Comparison of ENCODE assay signal across 1 fruit fly cellular context in the genomic region with DNA sequence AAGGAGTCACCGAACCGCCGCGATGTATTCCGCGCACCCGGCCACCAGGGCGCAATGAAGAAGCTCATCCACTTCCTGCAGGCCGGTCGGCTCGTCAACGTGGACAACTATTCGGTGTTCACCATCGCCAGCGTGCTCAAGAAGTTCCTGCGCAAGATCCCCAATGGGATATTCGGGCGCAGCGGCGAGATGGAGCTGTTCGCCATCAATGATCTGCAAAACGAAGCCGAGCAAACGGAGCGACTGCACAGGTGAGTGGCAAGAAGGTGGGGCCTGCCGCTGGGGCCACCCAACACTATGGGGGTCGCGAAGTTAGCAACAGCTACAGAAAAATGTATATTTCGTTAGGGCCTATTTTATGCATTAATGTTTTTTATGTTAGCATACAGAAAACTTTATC.
TF ChIP-seq lines count a peak whose summit lies in the region.

No protein-coding gene starts in this region.

TF ChIP-seq in whole organism, embryonic, 481 proteins besides CTCF, POLR2A, EP300 and RAD21 (continued from another document):
- TF ChIP-seq Jarid2 (GFP tag; optimal IDR thresholded peaks at IDR 0.05; lab: Kevin White, UChicago) = no peak
- no peak for TF ChIP-seq odd (GFP tag; optimal IDR thresholded peaks at IDR 0.05; lab: Kevin White, UChicago)
- no peak for TF ChIP-seq CG6813 (GFP tag; optimal IDR thresholded peaks at IDR 0.05; lab: Kevin White, UChicago)
- TF ChIP-seq jumu (GFP tag; optimal IDR thresholded peaks at IDR 0.05; lab: Kevin White, UChicago) = peak; percentile 5
- no peak for TF ChIP-seq crc (GFP tag; optimal IDR thresholded peaks at IDR 0.05; lab: Kevin White, UChicago)
- no peak for TF ChIP-seq Neu2 (GFP tag; optimal IDR thresholded peaks at IDR 0.05; lab: Kevin White, UChicago; ENCODE audit: borderline replicate concordance)
- no peak for TF ChIP-seq stwl (tag; optimal IDR thresholded peaks at IDR 0.05; lab: Kevin White, UChicago)
- TF ChIP-seq CG4820 (GFP tag; optimal IDR thresholded peaks at IDR 0.05; lab: Kevin White, UChicago) = no peak
- 0 out of 2 replicates have a peak, but pooled peaks have one; percentile 23 for TF ChIP-seq Ada2b (GFP tag; IDR thresholded peaks at IDR 0.05; lab: Robert Waterston, UW)
- TF ChIP-seq row (GFP tag; IDR thresholded peaks at IDR 0.05; lab: Robert Waterston, UW) = peak; percentile 17; the same call in 1 of the 3 replicates
- TF ChIP-seq bsh (GFP tag; optimal IDR thresholded peaks at IDR 0.05; lab: Kevin White, UChicago) = no peak
- no peak for TF ChIP-seq Drgx (GFP tag; IDR thresholded peaks at IDR 0.05; lab: Robert Waterston, UW)
- TF ChIP-seq CG11085 (GFP tag; IDR thresholded peaks at IDR 0.05; lab: Robert Waterston, UW) = no peak
- no peak for TF ChIP-seq CG17361 (GFP tag; IDR thresholded peaks at IDR 0.05; lab: Robert Waterston, UW)
- no peak for TF ChIP-seq C15 (GFP tag; IDR thresholded peaks at IDR 0.05; lab: Robert Waterston, UW)
- 0 out of 3 replicates have a peak, but pooled peaks have one; percentile 39 for TF ChIP-seq CG6175 (GFP tag; IDR thresholded peaks at IDR 0.05; lab: Robert Waterston, UW)
- TF ChIP-seq dysf (GFP tag; IDR thresholded peaks at IDR 0.05; lab: Robert Waterston, UW) = no peak
- TF ChIP-seq CG9932 (GFP tag; IDR thresholded peaks at IDR 0.05; lab: Robert Waterston, UW) = no peak
- TF ChIP-seq Hr39 (optimal IDR thresholded peaks at IDR 0.05; lab: Kevin White, UChicago) = no peak
- no peak for TF ChIP-seq CG12942 (GFP tag; optimal IDR thresholded peaks at IDR 0.05; lab: Kevin White, UChicago)
- TF ChIP-seq danr (GFP tag; IDR thresholded peaks at IDR 0.05; lab: Robert Waterston, UW) = no peak
- TF ChIP-seq Blimp-1 (GFP tag; optimal IDR thresholded peaks at IDR 0.05; lab: Kevin White, UChicago) = no peak
- 0 out of 2 replicates have a peak, but pooled peaks have one; percentile 11 for TF ChIP-seq H2.0 (GFP tag; IDR thresholded peaks at IDR 0.05; lab: Robert Waterston, UW)
- no peak for TF ChIP-seq Hey (tag; optimal IDR thresholded peaks at IDR 0.05; lab: Kevin White, UChicago)
- TF ChIP-seq CG33213 (GFP tag; optimal IDR thresholded peaks at IDR 0.05; lab: Kevin White, UChicago) = no peak
- TF ChIP-seq knrl (GFP tag; IDR thresholded peaks at IDR 0.05; lab: Robert Waterston, UW; ENCODE audit: partially characterized antibody) = no peak
- no peak for TF ChIP-seq chn (GFP tag; optimal IDR thresholded peaks at IDR 0.05; lab: Kevin White, UChicago)
- no peak for TF ChIP-seq salm (tag; optimal IDR thresholded peaks at IDR 0.05; lab: Kevin White, UChicago)
- no peak for TF ChIP-seq tup (GFP tag; optimal IDR thresholded peaks at IDR 0.05; lab: Kevin White, UChicago)
- no peak for TF ChIP-seq PHDP (tag; optimal IDR thresholded peaks at IDR 0.05; lab: Kevin White, UChicago)
- TF ChIP-seq Fer1 (GFP tag; optimal IDR thresholded peaks at IDR 0.05; lab: Kevin White, UChicago) = no peak
- TF ChIP-seq Vsx1 (GFP tag; optimal IDR thresholded peaks at IDR 0.05; lab: Kevin White, UChicago) = no peak
- TF ChIP-seq Chrac-16 (GFP tag; optimal IDR thresholded peaks at IDR 0.05; lab: Kevin White, UChicago) = no peak
- TF ChIP-seq NK7.1 (GFP tag; optimal IDR thresholded peaks at IDR 0.05; lab: Kevin White, UChicago) = no peak
- TF ChIP-seq Bgb (GFP tag; IDR thresholded peaks at IDR 0.05; lab: Robert Waterston, UW; ENCODE audit: partially characterized antibody) = no peak
- TF ChIP-seq Atf3 (GFP tag; optimal IDR thresholded peaks at IDR 0.05; lab: Kevin White, UChicago) = no peak
- no peak for TF ChIP-seq Mrtf (GFP tag; IDR thresholded peaks at IDR 0.05; lab: Robert Waterston, UW)
- no peak for TF ChIP-seq Trl (optimal IDR thresholded peaks at IDR 0.05; lab: Kevin White, UChicago)
- no peak for TF ChIP-seq Trl (GFP tag; optimal IDR thresholded peaks at IDR 0.05; lab: Kevin White, UChicago)
- no peak for TF ChIP-seq prd (optimal IDR thresholded peaks at IDR 0.05; lab: Kevin White, UChicago)
- TF ChIP-seq prd (GFP tag; IDR thresholded peaks at IDR 0.05; lab: Robert Waterston, UW) = 0 out of 3 replicates have a peak, but pooled peaks have one; percentile 11
- no peak for TF ChIP-seq E2f2 (GFP tag; IDR thresholded peaks at IDR 0.05; lab: Robert Waterston, UW)
- TF ChIP-seq pb (GFP tag; optimal IDR thresholded peaks at IDR 0.05; lab: Kevin White, UChicago) = peak; percentile 29
- no peak for TF ChIP-seq CG18262 (tag; optimal IDR thresholded peaks at IDR 0.05; lab: Kevin White, UChicago)
- TF ChIP-seq gt (GFP tag; IDR thresholded peaks at IDR 0.05; lab: Robert Waterston, UW) = no peak
- no peak for TF ChIP-seq CG10543 (GFP tag; optimal IDR thresholded peaks at IDR 0.05; lab: Kevin White, UChicago)
- TF ChIP-seq mam (GFP tag; optimal IDR thresholded peaks at IDR 0.05; lab: Kevin White, UChicago) = no peak
- 0 out of 2 replicates have a peak, but pooled peaks have one; percentile 15 for TF ChIP-seq sob (GFP tag; IDR thresholded peaks at IDR 0.05; lab: Robert Waterston, UW)
- no peak for TF ChIP-seq slou (GFP tag; optimal IDR thresholded peaks at IDR 0.05; lab: Kevin White, UChicago)
- no peak for TF ChIP-seq CG15011 (GFP tag; optimal IDR thresholded peaks at IDR 0.05; lab: Kevin White, UChicago)
- TF ChIP-seq CG1529 (GFP tag; optimal IDR thresholded peaks at IDR 0.05; lab: Kevin White, UChicago) = no peak
- no peak for TF ChIP-seq Sin3A (optimal IDR thresholded peaks at IDR 0.05; lab: Kevin White, UChicago)
- TF ChIP-seq CG17328 (GFP tag; IDR thresholded peaks at IDR 0.05; lab: Robert Waterston, UW) = no peak
- no peak for TF ChIP-seq pzg (GFP tag; optimal IDR thresholded peaks at IDR 0.05; lab: Kevin White, UChicago)
- no peak for TF ChIP-seq CG7556 (GFP tag; optimal IDR thresholded peaks at IDR 0.05; lab: Kevin White, UChicago)
- TF ChIP-seq CG2120 (GFP tag; optimal IDR thresholded peaks at IDR 0.05; lab: Kevin White, UChicago) = no peak
- TF ChIP-seq ci (GFP tag; IDR thresholded peaks at IDR 0.05; lab: Robert Waterston, UW) = no peak
- TF ChIP-seq lilli (GFP tag; optimal IDR thresholded peaks at IDR 0.05; lab: Kevin White, UChicago) = no peak
- no peak for TF ChIP-seq CG4854 (GFP tag; optimal IDR thresholded peaks at IDR 0.05; lab: Kevin White, UChicago)
- no peak for TF ChIP-seq fu2 (GFP tag; optimal IDR thresholded peaks at IDR 0.05; lab: Kevin White, UChicago)
- no peak for TF ChIP-seq CG8478 (optimal IDR thresholded peaks at IDR 0.05; lab: Kevin White, UChicago)
- TF ChIP-seq CG4707 (GFP tag; optimal IDR thresholded peaks at IDR 0.05; lab: Kevin White, UChicago) = no peak
- TF ChIP-seq ERR (GFP tag; optimal IDR thresholded peaks at IDR 0.05; lab: Kevin White, UChicago) = no peak
- TF ChIP-seq Fer2 (tag; optimal IDR thresholded peaks at IDR 0.05; lab: Kevin White, UChicago) = no peak
- no peak for TF ChIP-seq D19B (GFP tag; optimal IDR thresholded peaks at IDR 0.05; lab: Kevin White, UChicago)
- no peak for TF ChIP-seq NC2β (GFP tag; optimal IDR thresholded peaks at IDR 0.05; lab: Kevin White, UChicago)
- no peak for TF ChIP-seq CG17385 (GFP tag; optimal IDR thresholded peaks at IDR 0.05; lab: Kevin White, UChicago)
- no peak for TF ChIP-seq Nf-YB (GFP tag; optimal IDR thresholded peaks at IDR 0.05; lab: Kevin White, UChicago)
- no peak for TF ChIP-seq ase (GFP tag; IDR thresholded peaks at IDR 0.05; lab: Robert Waterston, UW)
- TF ChIP-seq CG11695 (GFP tag; IDR thresholded peaks at IDR 0.05; lab: Robert Waterston, UW) = no peak
- no peak for TF ChIP-seq CG4328 (GFP tag; optimal IDR thresholded peaks at IDR 0.05; lab: Kevin White, UChicago)
- no peak for TF ChIP-seq sug (tag; optimal IDR thresholded peaks at IDR 0.05; lab: Kevin White, UChicago)
- TF ChIP-seq ATbp (GFP tag; optimal IDR thresholded peaks at IDR 0.05; lab: Kevin White, UChicago) = no peak
- TF ChIP-seq otp (GFP tag; IDR thresholded peaks at IDR 0.05; lab: Robert Waterston, UW) = no peak
- TF ChIP-seq nom (GFP tag; optimal IDR thresholded peaks at IDR 0.05; lab: Kevin White, UChicago) = no peak
- TF ChIP-seq CG2875 (GFP tag; optimal IDR thresholded peaks at IDR 0.05; lab: Kevin White, UChicago) = no peak
- no peak for TF ChIP-seq CG9797 (GFP tag; optimal IDR thresholded peaks at IDR 0.05; lab: Kevin White, UChicago)
- TF ChIP-seq Poxn (GFP tag; IDR thresholded peaks at IDR 0.05; lab: Robert Waterston, UW) = no peak
- TF ChIP-seq CG12155 (GFP tag; optimal IDR thresholded peaks at IDR 0.05; lab: Kevin White, UChicago) = no peak
- no peak for TF ChIP-seq CG17612 (GFP tag; IDR thresholded peaks at IDR 0.05; lab: Robert Waterston, UW)
- TF ChIP-seq Ravus (GFP tag; IDR thresholded peaks at IDR 0.05; lab: Robert Waterston, UW) = no peak
- no peak for TF ChIP-seq CG13624 (GFP tag; optimal IDR thresholded peaks at IDR 0.05; lab: Kevin White, UChicago)
- no peak for TF ChIP-seq H15 (GFP tag; IDR thresholded peaks at IDR 0.05; lab: Robert Waterston, UW)
- TF ChIP-seq Ets65A (GFP tag; lab: Kevin White, UChicago) = peak; percentile 55
- TF ChIP-seq pho (GFP tag; optimal IDR thresholded peaks at IDR 0.05; lab: Kevin White, UChicago) = no peak
- TF ChIP-seq CG18599 (GFP tag; optimal IDR thresholded peaks at IDR 0.05; lab: Kevin White, UChicago) = no peak
- TF ChIP-seq CG2199 (GFP tag; IDR thresholded peaks at IDR 0.05; lab: Robert Waterston, UW) = no peak
- TF ChIP-seq Nf-YC (tag; optimal IDR thresholded peaks at IDR 0.05; lab: Kevin White, UChicago) = no peak
- TF ChIP-seq CG4617 (GFP tag; optimal IDR thresholded peaks at IDR 0.05; lab: Kevin White, UChicago; ENCODE audit: borderline replicate concordance) = no peak
- TF ChIP-seq CG2202 (tag; optimal IDR thresholded peaks at IDR 0.05; lab: Kevin White, UChicago) = no peak
- no peak for TF ChIP-seq CG34224 (GFP tag; IDR thresholded peaks at IDR 0.05; lab: Robert Waterston, UW; ENCODE audit: partially characterized antibody)
- no peak for TF ChIP-seq sima (GFP tag; optimal IDR thresholded peaks at IDR 0.05; lab: Kevin White, UChicago)
- no peak for TF ChIP-seq NfI (GFP tag; optimal IDR thresholded peaks at IDR 0.05; lab: Kevin White, UChicago)
- TF ChIP-seq CG33557 (GFP tag; optimal IDR thresholded peaks at IDR 0.05; lab: Kevin White, UChicago) = no peak
- TF ChIP-seq CG11696 (GFP tag; IDR thresholded peaks at IDR 0.05; lab: Robert Waterston, UW) = peak; percentile 81
- TF ChIP-seq CG10147 (GFP tag; optimal IDR thresholded peaks at IDR 0.05; lab: Kevin White, UChicago) = no peak
- no peak for TF ChIP-seq nmo (GFP tag; optimal IDR thresholded peaks at IDR 0.05; lab: Kevin White, UChicago)
- no peak for TF ChIP-seq toy (GFP tag; IDR thresholded peaks at IDR 0.05; lab: Robert Waterston, UW)
- 0 out of 2 replicates have a peak, but pooled peaks have one; percentile 40 for TF ChIP-seq CG32772 (GFP tag; IDR thresholded peaks at IDR 0.05; lab: Robert Waterston, UW)
- TF ChIP-seq CG12104 (GFP tag; optimal IDR thresholded peaks at IDR 0.05; lab: Kevin White, UChicago) = no peak
- no peak for TF ChIP-seq crp (GFP tag; optimal IDR thresholded peaks at IDR 0.05; lab: Kevin White, UChicago)
- no peak for TF ChIP-seq Opbp (GFP tag; IDR thresholded peaks at IDR 0.05; lab: Robert Waterston, UW; ENCODE audit: partially characterized antibody)
- TF ChIP-seq CG5245 (GFP tag; optimal IDR thresholded peaks at IDR 0.05; lab: Kevin White, UChicago) = no peak
TF ChIP-seq in whole organism, embryonic: peak in this region for 16.
